Worm (Caenorhabditis elegans): Measurements from ENCODE around the gene D1022.9.

The D1022.9 gene

ce11 chrII:7529078-7529683, 39.7 kb upstream of the D1022.9 start, which contains the start of gene ZK1290.5:
TSS of gene ZK1290.5 (plus strand) at chrII:7529643.
- peak; percentile 45; the same call in 1 of the 2 replicates for TF ChIP-seq egl-44 (GFP tag; IDR thresholded peaks at IDR 0.05)
- peak; percentile 55 for TF ChIP-seq tbp1 (GFP tag; optimal IDR thresholded peaks at IDR 0.05)
- peak; percentile 83; the same call in 1 of the 2 replicates for TF ChIP-seq let-526 (GFP tag; IDR thresholded peaks at IDR 0.05)
- 0 out of 2 replicates have a peak, but pooled peaks have one; percentile 43 for TF ChIP-seq Y53G8AR.9 (GFP tag; conservative IDR thresholded peaks at IDR 0.05)
- peak; percentile 25 to 87 for TF ChIP-seq let-607 (tag; optimal IDR thresholded peaks at IDR 0.05)
- TF ChIP-seq pha-4 (tag; optimal IDR thresholded peaks at IDR 0.05) = peak; percentile 80
- TF ChIP-seq K11D2.4 (GFP tag; IDR thresholded peaks at IDR 0.05) = peak; percentile 89
- TF ChIP-seq attf-5 (GFP tag; optimal IDR thresholded peaks at IDR 0.05) = peak; percentile 74
- no peak for TF ChIP-seq rec-8 (tag; optimal IDR thresholded peaks at IDR 0.05)
- peak; percentile 43 for TF ChIP-seq die-1 (tag; optimal IDR thresholded peaks at IDR 0.05)
- no peak for TF ChIP-seq sea-2 (GFP tag; IDR thresholded peaks at IDR 0.05)
- peak; percentile 88 for TF ChIP-seq nfyb-1 (GFP tag; IDR thresholded peaks at IDR 0.05)
- TF ChIP-seq ztf-26 (tag; optimal IDR thresholded peaks at IDR 0.05) = peak; percentile 92
- TF ChIP-seq somi-1 (GFP tag; optimal IDR thresholded peaks at IDR 0.05) = peak; percentile 95
- peak; percentile 28 for TF ChIP-seq ZK185.1 (tag; optimal IDR thresholded peaks at IDR 0.05; ENCODE audit: poor library complexity, severe bottlenecking)
- TF ChIP-seq D2030.7 (GFP tag; IDR thresholded peaks at IDR 0.05) = no peak
- no peak for TF ChIP-seq mxl-1 (tag; optimal IDR thresholded peaks at IDR 0.05)
- peak; percentile 19 for TF ChIP-seq ztf-18 (tag; optimal IDR thresholded peaks at IDR 0.05)
- peak; percentile 53 for TF ChIP-seq gei-17 (GFP tag; optimal IDR thresholded peaks at IDR 0.05)
- peak; percentile 86 for TF ChIP-seq B0336.3 (GFP tag; IDR thresholded peaks at IDR 0.05)
- peak; percentile 82 for TF ChIP-seq F22D6.2 (tag; optimal IDR thresholded peaks at IDR 0.05)
- no peak for TF ChIP-seq C17E4.6 (GFP tag; IDR thresholded peaks at IDR 0.05)
- TF ChIP-seq snpc-4 (GFP tag; optimal IDR thresholded peaks at IDR 0.05) = no peak
- peak in 1 of 4 experiments; percentile 44 for TF ChIP-seq snpc-4 (tag; optimal IDR thresholded peaks at IDR 0.05)
- peak; percentile 94 for TF ChIP-seq lin-40 (tag; optimal IDR thresholded peaks at IDR 0.05)
- no peak for TF ChIP-seq aptf-3 (GFP tag; IDR thresholded peaks at IDR 0.05)
- TF ChIP-seq repo-1 (tag; optimal IDR thresholded peaks at IDR 0.05) = peak; percentile 72
- TF ChIP-seq F57A8.1 (GFP tag; optimal IDR thresholded peaks at IDR 0.05) = no peak
- TF ChIP-seq ets-4 (GFP tag; optimal IDR thresholded peaks at IDR 0.05) = no peak
- no peak for TF ChIP-seq zfh-2 (GFP tag; conservative IDR thresholded peaks at IDR 0.05)
- TF ChIP-seq ekl-4 (GFP tag; IDR thresholded peaks at IDR 0.05) = peak; percentile 78
- TF ChIP-seq K12H6.12 (tag; optimal IDR thresholded peaks at IDR 0.05) = peak; percentile 86
- peak; percentile 87 for TF ChIP-seq chd-7 (tag; optimal IDR thresholded peaks at IDR 0.05)
- TF ChIP-seq T07F8.4 (tag; optimal IDR thresholded peaks at IDR 0.05) = no peak
- TF ChIP-seq fkh-3 (tag; optimal IDR thresholded peaks at IDR 0.05) = no peak
- TF ChIP-seq ztf-3 (GFP tag; optimal IDR thresholded peaks at IDR 0.05) = peak; percentile 63
- peak; percentile 60 for TF ChIP-seq lin-54 (GFP tag; optimal IDR thresholded peaks at IDR 0.05)
- TF ChIP-seq nhr-90 (tag; optimal IDR thresholded peaks at IDR 0.05) = peak; percentile 43
- TF ChIP-seq madf-10 (tag; optimal IDR thresholded peaks at IDR 0.05) = peak; percentile 72
- TF ChIP-seq tlf-1 (GFP tag; optimal IDR thresholded peaks at IDR 0.05) = peak; percentile 84
- peak; percentile 85 for TF ChIP-seq ztf-22 (GFP tag; optimal IDR thresholded peaks at IDR 0.05)
- TF ChIP-seq B0035.1 (tag; optimal IDR thresholded peaks at IDR 0.05) = peak; percentile 31
- peak; percentile 44 for TF ChIP-seq athp-1 (tag; optimal IDR thresholded peaks at IDR 0.05)
- no peak for TF ChIP-seq cebp-1 (GFP tag; IDR thresholded peaks at IDR 0.05)
- TF ChIP-seq cebp-1 (tag; optimal IDR thresholded peaks at IDR 0.05) = peak; percentile 79
- peak; percentile 65 for TF ChIP-seq hmg-1.2 (GFP tag; IDR thresholded peaks at IDR 0.05)
- peak; percentile 50 for TF ChIP-seq ceh-27 (GFP tag; optimal IDR thresholded peaks at IDR 0.05)
- peak; percentile 93 for TF ChIP-seq hsf-1 (GFP tag; IDR thresholded peaks at IDR 0.05)

Measured in whole organism, young adult.